Worm (Caenorhabditis elegans) whole organism, mixed stage, embryonic: ENCODE measurements around the gene F55B11.3.

ENCODE experiments used
- M03D4.4 ChIP-seq: sonication (generic microtip); optimal IDR thresholded peaks from 2 replicates; lab custom pipeline; 2017; ENCODE audit warnings: mild to moderate bottlenecking, missing genetic modification characterization, missing compliant biosample characterization
- bed-3 ChIP-seq: fragments of 200-800 bp; sonication (Bioruptor generic); optimal IDR thresholded peaks from 3 replicates; lab custom pipeline; 2018; ENCODE audit warnings: mild to moderate bottlenecking, missing genetic modification characterization, moderate library complexity, missing compliant biosample characterization
- blmp-1 ChIP-seq: fragments of 150-350 bp; optimal IDR thresholded peaks from 2 replicates; lab custom pipeline; 2014; ENCODE audit warnings: missing biosample characterization, missing genetic modification characterization
- ceh-39 ChIP-seq: fragments of 150-350 bp; optimal IDR thresholded peaks from 2 replicates; lab custom pipeline; 2014; ENCODE audit warnings: missing biosample characterization, missing genetic modification characterization
- ceh-43 ChIP-seq: fragments of 200-800 bp; sonication (Bioruptor generic); optimal IDR thresholded peaks from 2 replicates; lab custom pipeline; 2018; ENCODE audit warnings: mild to moderate bottlenecking, missing genetic modification characterization, moderate library complexity, missing compliant biosample characterization
- ceh-83 ChIP-seq: fragments of 200-800 bp; sonication (Bioruptor generic); optimal IDR thresholded peaks from 2 replicates; lab custom pipeline; 2018; ENCODE audit warnings: mild to moderate bottlenecking, missing genetic modification characterization, missing compliant biosample characterization
- ces-1 ChIP-seq: fragments of 150-350 bp; optimal IDR thresholded peaks from 2 replicates; lab custom pipeline; 2014; ENCODE audit warnings: missing biosample characterization, missing genetic modification reagents, missing genetic modification characterization
- cnd-1 ChIP-seq: fragments of 200-800 bp; sonication (Bioruptor generic); optimal IDR thresholded peaks from 2 replicates; lab custom pipeline; 2018; ENCODE audit warnings: mild to moderate bottlenecking, missing genetic modification characterization, missing compliant biosample characterization
- elt-1 ChIP-seq: sonication (generic microtip); optimal IDR thresholded peaks from 2 replicates; lab custom pipeline; 2017; ENCODE audit warnings: missing genetic modification characterization, mild to moderate bottlenecking, missing compliant biosample characterization, antibody characterized with exemption, moderate library complexity, borderline replicate concordance; ENCODE audit not compliant: insufficient read depth
- elt-3 ChIP-seq: fragments of 150-350 bp; optimal IDR thresholded peaks from 2 replicates; lab custom pipeline; 2014; ENCODE audit warnings: missing biosample characterization, missing genetic modification characterization
- flh-1 ChIP-seq: fragments of 200-800 bp; sonication (Bioruptor generic); optimal IDR thresholded peaks from 2 replicates; lab custom pipeline; 2018; ENCODE audit warnings: mild to moderate bottlenecking, missing genetic modification characterization, moderate library complexity, missing compliant biosample characterization
- ham-2 ChIP-seq: fragments of 200-800 bp; sonication (Bioruptor generic); optimal IDR thresholded peaks from 2 replicates; lab custom pipeline; 2018; ENCODE audit warnings: mild to moderate bottlenecking, missing genetic modification characterization, missing compliant biosample characterization
- hlh-1 ChIP-seq: fragments of 150-350 bp; optimal IDR thresholded peaks from 2 replicates; lab custom pipeline; 2014; ENCODE audit warnings: missing biosample characterization, missing genetic modification reagents, missing genetic modification characterization
- lin-13 ChIP-seq: fragments of 150-350 bp; optimal IDR thresholded peaks from 2 replicates; lab custom pipeline; 2014; ENCODE audit warnings: missing biosample characterization, missing genetic modification characterization
- lin-32 ChIP-seq: fragments of 200-800 bp; sonication (Bioruptor generic); optimal IDR thresholded peaks from 2 replicates; lab custom pipeline; 2018; ENCODE audit warnings: mild to moderate bottlenecking, missing genetic modification characterization, missing compliant biosample characterization
- lsy-2 ChIP-seq: fragments of 150-350 bp; optimal IDR thresholded peaks from 2 replicates; lab custom pipeline; 2014; ENCODE audit warnings: missing biosample characterization, missing genetic modification characterization
- mls-2 ChIP-seq: sonication (generic microtip); optimal IDR thresholded peaks from 2 replicates; lab custom pipeline; 2016; ENCODE audit warnings: mild to moderate bottlenecking, missing genetic modification characterization, moderate library complexity, missing compliant biosample characterization
- nhr-12 ChIP-seq: fragments of 150-350 bp; optimal IDR thresholded peaks from 2 replicates; lab custom pipeline; 2014; ENCODE audit warnings: missing biosample characterization, missing genetic modification characterization
- nhr-2 ChIP-seq: fragments of 150-350 bp; optimal IDR thresholded peaks from 2 replicates; lab custom pipeline; 2014; ENCODE audit warnings: missing biosample characterization, missing genetic modification characterization
- nhr-28 ChIP-seq: fragments of 150-350 bp; optimal IDR thresholded peaks from 2 replicates; lab custom pipeline; 2014; ENCODE audit warnings: missing biosample characterization, missing genetic modification characterization
- nhr-76 ChIP-seq: sonication (generic microtip); optimal IDR thresholded peaks from 2 replicates; lab custom pipeline; 2017; ENCODE audit warnings: missing biosample characterization, missing genetic modification characterization
- pha-4 ChIP-seq: fragments of 150-350 bp; optimal IDR thresholded peaks from 2 replicates; lab custom pipeline; 2018; ENCODE audit warnings: missing biosample characterization, missing genetic modification reagents, missing genetic modification characterization
- sem-2 ChIP-seq: fragments of 200-800 bp; sonication (Bioruptor generic); optimal IDR thresholded peaks from 2 replicates; lab custom pipeline; 2018; ENCODE audit warnings: mild to moderate bottlenecking, missing genetic modification characterization, missing compliant biosample characterization
- snpc-4 ChIP-seq: fragments of 150-350 bp; optimal IDR thresholded peaks from 2 replicates; lab custom pipeline; 2014; ENCODE audit warnings: missing biosample characterization, missing genetic modification characterization
- sptf-1 ChIP-seq: sonication (generic microtip); optimal IDR thresholded peaks from 2 replicates; lab custom pipeline; 2017; ENCODE audit warnings: mild to moderate bottlenecking, missing genetic modification characterization, moderate library complexity, missing compliant biosample characterization
- tbx-8 ChIP-seq: fragments of 200-800 bp; sonication (Bioruptor generic); optimal IDR thresholded peaks from 2 replicates; lab custom pipeline; 2018; ENCODE audit warnings: mild to moderate bottlenecking, missing genetic modification characterization, moderate library complexity, missing compliant biosample characterization
- unc-120 ChIP-seq: sonication (generic microtip); optimal IDR thresholded peaks from 2 replicates; lab custom pipeline; 2017; ENCODE audit warnings: missing genetic modification characterization, missing compliant biosample characterization; ENCODE audit not compliant: poor library complexity, severe bottlenecking
- unc-39 ChIP-seq: fragments of 150-350 bp; optimal IDR thresholded peaks from 2 replicates; lab custom pipeline; 2014; ENCODE audit warnings: missing biosample characterization, missing genetic modification characterization
- unc-62 ChIP-seq: fragments of 150-350 bp; optimal IDR thresholded peaks from 2 replicates; lab custom pipeline; 2014; ENCODE audit warnings: missing biosample characterization, missing genetic modification reagents, missing genetic modification characterization
- ztf-11 ChIP-seq: fragments of 150-350 bp; optimal IDR thresholded peaks from 2 replicates; lab custom pipeline; 2014; ENCODE audit warnings: missing biosample characterization, missing genetic modification characterization

F55B11.3 gene

ce11 chrIV:14424396-14424795 lies at the start of gene F55B11.3:
Gene F55B11.3 (plus strand): TSS chrIV:14424696.
- TF ChIP-seq snpc-4 (tag; lab: Kevin White, UChicago) (no peak), sem-2 (GFP tag; lab: Kevin White, UChicago) (no peak), ceh-83 (no peak), tbx-8 (no peak), lin-13 (tag; lab: Kevin White, UChicago) (no peak), ces-1 (GFP tag; lab: Kevin White, UChicago) (no peak), nhr-2 (no peak), sptf-1 (tag; lab: Kevin White, UChicago) (no peak), hlh-1 (tag; lab: Kevin White, UChicago) (no peak), blmp-1 (no peak), bed-3 (GFP tag; lab: Kevin White, UChicago) (no peak), ham-2 (GFP tag; lab: Kevin White, UChicago) (no peak), cnd-1 (tag; lab: Kevin White, UChicago) (no peak), nhr-28 (tag; lab: Kevin White, UChicago) (no peak)
- TF ChIP-seq, all 35 proteins: peak for 0

- no peak for TF ChIP-seq blmp-1
- no peak for TF ChIP-seq lsy-2 (tag; lab: Kevin White, UChicago)
- no peak for TF ChIP-seq elt-1 (tag; lab: Kevin White, UChicago)
- no peak for TF ChIP-seq lin-13 (tag; lab: Kevin White, UChicago)
- TF ChIP-seq nhr-28 (tag; lab: Kevin White, UChicago) = no peak
- TF ChIP-seq nhr-12 (tag; lab: Kevin White, UChicago) = no peak
- no peak for TF ChIP-seq cnd-1 (tag; lab: Kevin White, UChicago)
- no peak for TF ChIP-seq pha-4
- no peak for TF ChIP-seq nhr-2
- TF ChIP-seq ceh-83 = no peak
- no peak for TF ChIP-seq ceh-39 (tag; lab: Kevin White, UChicago)
- no peak for TF ChIP-seq ceh-43 (GFP tag; lab: Kevin White, UChicago)
- TF ChIP-seq sptf-1 (tag; lab: Kevin White, UChicago) = no peak
- TF ChIP-seq unc-62 (GFP tag; lab: Kevin White, UChicago) = no peak
- TF ChIP-seq flh-1 = no peak
- no peak for TF ChIP-seq hlh-1 (tag; lab: Kevin White, UChicago)
- TF ChIP-seq unc-39 (tag; lab: Kevin White, UChicago) = no peak
- TF ChIP-seq sem-2 (GFP tag; lab: Kevin White, UChicago) = no peak
- no peak for TF ChIP-seq ham-2 (GFP tag; lab: Kevin White, UChicago)
Observed at ce11 chrIV:14377267-14377814, 47.2 kb upstream of the F55B11.3 start.

- TF ChIP-seq flh-1 = no peak
- TF ChIP-seq, all 35 proteins: peak for 0
Observed at ce11 chrIV:14377850-14378249, 46.6 kb upstream of the F55B11.3 start.

ce11 chrIV:14379191-14379590 lies 45.3 kb upstream of the F55B11.3 start:
- no peak for TF ChIP-seq ceh-83

- no peak for TF ChIP-seq lin-32
- TF ChIP-seq M03D4.4 = no peak
- no peak for TF ChIP-seq ztf-11 (tag; lab: Kevin White, UChicago)
- TF ChIP-seq elt-1 (tag; lab: Kevin White, UChicago) = no peak
- TF ChIP-seq, all 35 proteins: peak for 0
Observed at ce11 chrIV:14383474-14383873, 41.0 kb upstream of the F55B11.3 start, which contains the start of gene paqr-3. Gene paqr-3 (minus strand): TSS chrIV:14383683.

- TF ChIP-seq ztf-11 (tag; lab: Kevin White, UChicago) = no peak
- no peak for TF ChIP-seq pha-4
- no peak for TF ChIP-seq ces-1 (GFP tag; lab: Kevin White, UChicago)
- no peak for TF ChIP-seq sptf-1 (tag; lab: Kevin White, UChicago)
- no peak for TF ChIP-seq nhr-12 (tag; lab: Kevin White, UChicago)
- TF ChIP-seq elt-3 (tag; lab: Kevin White, UChicago) = no peak
- TF ChIP-seq nhr-76 (tag; lab: Kevin White, UChicago) = no peak
- no peak for TF ChIP-seq flh-1
- no peak for TF ChIP-seq unc-120
- no peak for TF ChIP-seq cnd-1 (tag; lab: Kevin White, UChicago)
- no peak for TF ChIP-seq lsy-2 (tag; lab: Kevin White, UChicago)
- TF ChIP-seq nhr-2 = no peak
- TF ChIP-seq sem-2 (GFP tag; lab: Kevin White, UChicago) = no peak
- no peak for TF ChIP-seq mls-2 (tag; lab: Kevin White, UChicago)
Observed at ce11 chrIV:14384194-14384593, 40.3 kb upstream of the F55B11.3 start.
